Fruit fly (Drosophila melanogaster): Measurements from ENCODE around the gene tau.

DNA sequence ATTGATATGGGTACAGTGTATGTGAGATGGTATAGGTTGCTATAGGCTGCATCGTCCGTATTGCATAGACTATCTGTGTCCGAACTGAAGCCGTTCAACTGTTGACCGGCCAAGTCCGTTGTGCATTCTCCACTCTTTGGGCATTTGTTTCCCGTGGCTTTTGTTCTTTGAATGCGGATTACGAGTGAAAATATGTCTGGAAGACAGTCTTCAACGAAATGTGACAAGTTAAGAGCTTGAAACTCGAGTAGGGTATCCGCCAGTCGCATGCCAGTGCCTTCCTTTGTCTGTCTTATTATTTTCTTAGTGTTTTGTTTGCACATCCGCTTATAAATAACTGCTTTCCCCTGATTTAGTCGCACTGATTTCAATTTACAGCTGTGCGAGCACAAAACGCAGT lies 53.1 kb downstream of the tau start:
- TF ChIP-seq CG8478 (optimal IDR thresholded peaks at IDR 0.05) = no peak
- no peak for TF ChIP-seq CTCF (optimal IDR thresholded peaks at IDR 0.05)
